Fruit fly (Drosophila melanogaster): Measurements from ENCODE around the gene MnM.

MnM gene

DNA sequence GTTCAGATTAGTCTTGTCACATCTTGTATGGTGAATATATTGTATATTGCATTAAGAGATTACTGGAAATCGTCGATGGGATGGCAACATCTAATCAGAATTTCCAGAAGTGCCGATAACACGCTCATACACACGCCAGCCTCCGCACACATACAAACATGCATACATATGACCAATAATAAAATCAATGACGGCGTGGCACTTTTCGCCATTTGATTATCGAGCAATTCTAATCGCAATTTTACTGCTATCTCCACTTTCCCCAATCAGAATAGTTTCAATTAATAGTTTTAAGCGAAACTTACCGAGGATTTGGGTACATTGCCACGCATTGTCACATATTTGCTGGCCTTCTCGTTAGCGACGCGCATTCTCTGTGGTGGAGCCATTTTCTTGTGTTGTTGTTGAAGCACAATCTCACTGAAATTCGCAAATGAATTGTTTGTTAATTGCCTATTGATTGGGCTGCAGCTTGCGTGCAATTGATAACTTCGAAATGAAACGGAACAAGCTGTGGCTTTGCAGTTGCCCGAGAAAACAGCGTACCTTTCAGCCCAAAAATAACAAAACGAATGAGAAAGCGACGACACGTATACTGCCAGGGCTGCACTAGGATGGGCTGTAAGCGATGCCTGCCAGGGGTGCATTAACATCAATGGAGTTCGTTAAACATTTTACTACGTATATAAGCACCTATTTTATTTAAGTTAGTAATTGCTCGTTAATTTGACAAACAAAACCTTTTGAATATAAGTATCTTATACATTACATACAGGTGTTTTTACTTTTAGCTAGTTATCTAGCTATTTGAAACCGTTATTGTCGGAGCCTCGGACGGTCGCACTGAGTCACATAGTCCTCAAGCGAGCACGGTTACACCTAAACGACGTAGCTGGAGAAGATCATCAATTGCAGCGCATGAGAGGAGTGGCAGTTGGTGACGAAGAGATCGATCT is 20.3 kb upstream of the MnM start, which contains the start of the genes CG32276 and gry (continued):
- TF ChIP-seq CG11762 (GFP tag; optimal IDR thresholded peaks at IDR 0.05; ENCODE audit: insufficient read depth) = peak; percentile 64
- peak; percentile 77 for TF ChIP-seq Ets21C (GFP tag; optimal IDR thresholded peaks at IDR 0.05)
- peak; percentile 60 for TF ChIP-seq achi (GFP tag; optimal IDR thresholded peaks at IDR 0.05)
- TF ChIP-seq Gug (GFP tag; IDR thresholded peaks at IDR 0.05) = 0 out of 2 replicates have a peak, but pooled peaks have one; percentile 27
- TF ChIP-seq Eip75B (GFP tag; optimal IDR thresholded peaks at IDR 0.05) = no peak
- TF ChIP-seq salr (GFP tag; optimal IDR thresholded peaks at IDR 0.05) = no peak
- peak; percentile 0 for TF ChIP-seq Hr38 (GFP tag; optimal IDR thresholded peaks at IDR 0.05)
- TF ChIP-seq Eip78C (GFP tag) = no peak
- TF ChIP-seq dac (GFP tag; optimal IDR thresholded peaks at IDR 0.05) = no peak
- TF ChIP-seq Hr39 (GFP tag; optimal IDR thresholded peaks at IDR 0.05) = peak; percentile 80
- peak; percentile 78 for TF ChIP-seq CG6792 (GFP tag; optimal IDR thresholded peaks at IDR 0.05)
- peak; percentile 20 for TF ChIP-seq fkh (GFP tag; optimal IDR thresholded peaks at IDR 0.05)
- TF ChIP-seq Sox15 (GFP tag; optimal IDR thresholded peaks at IDR 0.05) = peak; percentile 51
- TF ChIP-seq CG3032 (tag; optimal IDR thresholded peaks at IDR 0.05) = peak; percentile 75
- peak; percentile 38 for TF ChIP-seq Blimp-1 (GFP tag; optimal IDR thresholded peaks at IDR 0.05)
- no peak for TF ChIP-seq CG10631 (GFP tag; optimal IDR thresholded peaks at IDR 0.05)
- no peak for TF ChIP-seq Sox14 (GFP tag; optimal IDR thresholded peaks at IDR 0.05)
- peak; percentile 22; the same call in 1 of the 2 replicates for TF ChIP-seq CG11294 (GFP tag; IDR thresholded peaks at IDR 0.05)
- peak; percentile 81 for TF ChIP-seq cyc (GFP tag; optimal IDR thresholded peaks at IDR 0.05)
- no peak for TF ChIP-seq CG6276 (GFP tag; optimal IDR thresholded peaks at IDR 0.05)
- TF ChIP-seq svp (GFP tag) = peak; percentile 86
- no peak for TF ChIP-seq CG4318 (GFP tag; optimal IDR thresholded peaks at IDR 0.05)
- TF ChIP-seq CG1621 (tag; optimal IDR thresholded peaks at IDR 0.05) = peak; percentile 48
- TF ChIP-seq fd85E (GFP tag; optimal IDR thresholded peaks at IDR 0.05) = peak; percentile 3
- peak; percentile 34 for TF ChIP-seq CG16779 (tag; optimal IDR thresholded peaks at IDR 0.05)
- TF ChIP-seq OdsH (GFP tag; optimal IDR thresholded peaks at IDR 0.05) = no peak
- TF ChIP-seq CG3919 (GFP tag; optimal IDR thresholded peaks at IDR 0.05) = peak; percentile 84
- no peak for TF ChIP-seq ss (GFP tag; optimal IDR thresholded peaks at IDR 0.05)
- peak; percentile 65 for TF ChIP-seq CG6163 (GFP tag; IDR thresholded peaks at IDR 0.05)

- TF ChIP-seq Met (GFP tag; optimal IDR thresholded peaks at IDR 0.05) (no peak), Blimp-1 (GFP tag; optimal IDR thresholded peaks at IDR 0.05) (no peak), CG3919 (GFP tag; optimal IDR thresholded peaks at IDR 0.05) (no peak), net (GFP tag; optimal IDR thresholded peaks at IDR 0.05) (no peak), vri (GFP tag; optimal IDR thresholded peaks at IDR 0.05) (no peak), CG1621 (tag; optimal IDR thresholded peaks at IDR 0.05) (no peak), dac (GFP tag; optimal IDR thresholded peaks at IDR 0.05) (no peak), Sox14 (GFP tag; optimal IDR thresholded peaks at IDR 0.05) (peak; percentile 29), CG9139 (GFP tag; optimal IDR thresholded peaks at IDR 0.05) (no peak), CG16779 (tag; optimal IDR thresholded peaks at IDR 0.05) (no peak), pdm3 (GFP tag; optimal IDR thresholded peaks at IDR 0.05) (peak; percentile 26), CG8319 (GFP tag; optimal IDR thresholded peaks at IDR 0.05) (no peak), acj6 (GFP tag; optimal IDR thresholded peaks at IDR 0.05) (no peak), svp (GFP tag) (peak; percentile 65), achi (GFP tag; optimal IDR thresholded peaks at IDR 0.05) (no peak), CG32006 (GFP tag; optimal IDR thresholded peaks at IDR 0.05) (no peak), Hr39 (GFP tag; optimal IDR thresholded peaks at IDR 0.05) (peak; percentile 20), salr (GFP tag; optimal IDR thresholded peaks at IDR 0.05) (no peak), CG11294 (GFP tag; IDR thresholded peaks at IDR 0.05) (no peak), ss (GFP tag; optimal IDR thresholded peaks at IDR 0.05) (peak in 1 of 2 experiments; percentile 23), fkh (GFP tag; optimal IDR thresholded peaks at IDR 0.05) (no peak), Hr38 (GFP tag; optimal IDR thresholded peaks at IDR 0.05) (no peak), Eip75B (GFP tag; optimal IDR thresholded peaks at IDR 0.05) (no peak), CG6854 (GFP tag; optimal IDR thresholded peaks at IDR 0.05) (peak; percentile 26), CG7368 (GFP tag; optimal IDR thresholded peaks at IDR 0.05) (no peak), esn (GFP tag; optimal IDR thresholded peaks at IDR 0.05) (peak; percentile 45), Lpt (GFP tag; optimal IDR thresholded peaks at IDR 0.05) (no peak), CG34406 (GFP tag; optimal IDR thresholded peaks at IDR 0.05) (no peak), Smox (GFP tag; optimal IDR thresholded peaks at IDR 0.05) (peak; percentile 31), CG11902 (GFP tag; optimal IDR thresholded peaks at IDR 0.05) (no peak), Ets21C (GFP tag; optimal IDR thresholded peaks at IDR 0.05) (peak; percentile 5), spab (GFP tag; optimal IDR thresholded peaks at IDR 0.05) (no peak), cyc (GFP tag; optimal IDR thresholded peaks at IDR 0.05) (peak; percentile 17), Eip93F (GFP tag; optimal IDR thresholded peaks at IDR 0.05) (no peak)
Observed at dm6 chr3L:3197464-3197863, 19.1 kb upstream of the MnM start, which contains the start of gene CG14966. Gene CG14966 (minus strand): TSS chr3L:3197631.

Data from whole organism, prepupa.